Worm (Caenorhabditis elegans): ENCODE measurements around the gene fip-3.

fip-3 gene

ce11 chrIII:8564372-8564771, 24.9 kb downstream of the fip-3 start:
- no peak for TF ChIP-seq ceh-39 (tag; optimal IDR thresholded peaks at IDR 0.05)
- no peak for TF ChIP-seq ztf-11 (tag; optimal IDR thresholded peaks at IDR 0.05)
- TF ChIP-seq elt-3 (tag; optimal IDR thresholded peaks at IDR 0.05) = no peak
- no peak for TF ChIP-seq zip-8 (tag; optimal IDR thresholded peaks at IDR 0.05)
- no peak for TF ChIP-seq nhr-28 (tag; optimal IDR thresholded peaks at IDR 0.05)
- no peak for TF ChIP-seq mab-5 (tag; optimal IDR thresholded peaks at IDR 0.05)
- no peak for TF ChIP-seq hlh-1 (tag; optimal IDR thresholded peaks at IDR 0.05)
- TF ChIP-seq drap-1 (GFP tag; optimal IDR thresholded peaks at IDR 0.05) = no peak
- no peak for TF ChIP-seq bed-3 (GFP tag; optimal IDR thresholded peaks at IDR 0.05)
- TF ChIP-seq nhr-2 (tag; optimal IDR thresholded peaks at IDR 0.05) = no peak
- TF ChIP-seq ces-1 (GFP tag; optimal IDR thresholded peaks at IDR 0.05) = no peak
- no peak for TF ChIP-seq tbx-8 (GFP tag; optimal IDR thresholded peaks at IDR 0.05)
- no peak for TF ChIP-seq mep-1 (tag; optimal IDR thresholded peaks at IDR 0.05)
- TF ChIP-seq sem-2 (GFP tag; optimal IDR thresholded peaks at IDR 0.05) = no peak
- no peak for TF ChIP-seq ham-2 (GFP tag; optimal IDR thresholded peaks at IDR 0.05)
- TF ChIP-seq snpc-4 (tag; optimal IDR thresholded peaks at IDR 0.05) = no peak
- TF ChIP-seq flh-1 (GFP tag; optimal IDR thresholded peaks at IDR 0.05) = no peak
- no peak for TF ChIP-seq unc-120 (tag; optimal IDR thresholded peaks at IDR 0.05; ENCODE audit: poor library complexity, severe bottlenecking)
- TF ChIP-seq elt-1 (tag; optimal IDR thresholded peaks at IDR 0.05; ENCODE audit: borderline replicate concordance, insufficient read depth) = no peak
- no peak for TF ChIP-seq pha-4 (tag; optimal IDR thresholded peaks at IDR 0.05)

ce11 chrIII:8560836-8561235, 28.5 kb downstream of the fip-3 start, which contains the start of gene acdh-6:
Gene acdh-6 (plus strand): TSS chrIII:8561136.
- TF ChIP-seq sptf-1 (tag; optimal IDR thresholded peaks at IDR 0.05) = no peak
- no peak for TF ChIP-seq mls-2 (tag; optimal IDR thresholded peaks at IDR 0.05)
- TF ChIP-seq bed-3 (GFP tag; optimal IDR thresholded peaks at IDR 0.05) = no peak
- TF ChIP-seq mep-1 (tag; optimal IDR thresholded peaks at IDR 0.05) = no peak
- TF ChIP-seq blmp-1 (tag; optimal IDR thresholded peaks at IDR 0.05) = no peak

ce11 chrIII:8560398-8560797, 28.9 kb downstream of the fip-3 start:
- TF ChIP-seq zip-8 (tag; optimal IDR thresholded peaks at IDR 0.05) = peak; percentile 99
- no peak for TF ChIP-seq nhr-12 (tag; optimal IDR thresholded peaks at IDR 0.05)
- no peak for TF ChIP-seq nhr-28 (tag; optimal IDR thresholded peaks at IDR 0.05)
- TF ChIP-seq blmp-1 (tag; optimal IDR thresholded peaks at IDR 0.05) = no peak

- TF ChIP-seq nhr-28 (tag; optimal IDR thresholded peaks at IDR 0.05) (no peak), unc-62 (GFP tag; optimal IDR thresholded peaks at IDR 0.05) (peak; percentile 97), drap-1 (GFP tag; optimal IDR thresholded peaks at IDR 0.05) (no peak), flh-1 (GFP tag; optimal IDR thresholded peaks at IDR 0.05) (no peak), M03D4.4 (tag; optimal IDR thresholded peaks at IDR 0.05) (peak; percentile 25), ztf-11 (tag; optimal IDR thresholded peaks at IDR 0.05) (no peak), mab-5 (tag; optimal IDR thresholded peaks at IDR 0.05) (no peak), sem-2 (GFP tag; optimal IDR thresholded peaks at IDR 0.05) (no peak), mep-1 (tag; optimal IDR thresholded peaks at IDR 0.05) (peak; percentile 12), ces-1 (GFP tag; optimal IDR thresholded peaks at IDR 0.05) (peak; percentile 47), elt-1 (tag; optimal IDR thresholded peaks at IDR 0.05; ENCODE audit: borderline replicate concordance, insufficient read depth) (no peak), hlh-1 (tag; optimal IDR thresholded peaks at IDR 0.05) (peak; percentile 98), unc-120 (tag; optimal IDR thresholded peaks at IDR 0.05; ENCODE audit: poor library complexity, severe bottlenecking) (peak; percentile 17), nhr-237 (tag; optimal IDR thresholded peaks at IDR 0.05) (no peak), ceh-39 (tag; optimal IDR thresholded peaks at IDR 0.05) (no peak)
Measured at ce11 chrIII:8556836-8557385, 32.4 kb downstream of the fip-3 start, which contains the start of gene C02D5.2. Gene C02D5.2 (plus strand): TSS chrIII:8557335.

ce11 chrIII:8555682-8556081, 33.6 kb downstream of the fip-3 start:
- TF ChIP-seq tbx-8 (GFP tag; optimal IDR thresholded peaks at IDR 0.05) (no peak), blmp-1 (tag; optimal IDR thresholded peaks at IDR 0.05) (peak; percentile 16)

- TF ChIP-seq sptf-1 (tag; optimal IDR thresholded peaks at IDR 0.05) (no peak), M03D4.4 (tag; optimal IDR thresholded peaks at IDR 0.05) (no peak), zip-8 (tag; optimal IDR thresholded peaks at IDR 0.05) (no peak), cnd-1 (tag; optimal IDR thresholded peaks at IDR 0.05) (no peak), nhr-2 (tag; optimal IDR thresholded peaks at IDR 0.05) (no peak), elt-3 (tag; optimal IDR thresholded peaks at IDR 0.05) (no peak), hlh-1 (tag; optimal IDR thresholded peaks at IDR 0.05) (no peak), lin-32 (GFP tag; optimal IDR thresholded peaks at IDR 0.05) (no peak), nhr-237 (tag; optimal IDR thresholded peaks at IDR 0.05) (no peak), ceh-39 (tag; optimal IDR thresholded peaks at IDR 0.05) (no peak), blmp-1 (tag; optimal IDR thresholded peaks at IDR 0.05) (no peak), pha-4 (tag; optimal IDR thresholded peaks at IDR 0.05) (no peak), mab-5 (tag; optimal IDR thresholded peaks at IDR 0.05) (no peak), ceh-83 (GFP tag; optimal IDR thresholded peaks at IDR 0.05) (no peak), bed-3 (GFP tag; optimal IDR thresholded peaks at IDR 0.05) (no peak), ceh-43 (GFP tag; optimal IDR thresholded peaks at IDR 0.05) (no peak)
Measured at ce11 chrIII:8554472-8554871, 34.8 kb downstream of the fip-3 start, which contains the start of gene gsto-2. Gene gsto-2 (plus strand): TSS chrIII:8554772.

All from whole organism, mixed stage, embryonic.